Fruit fly (Drosophila melanogaster) whole organism, embryonic: ENCODE data around the gene CG18749.
A peak's percentile ranks its signal among the peaks of the same experiment; 100 is the strongest.

Experiments
- Atf-2 ChIP-seq: fragments of 200-800 bp; sonication (Bioruptor generic); optimal IDR thresholded peaks from 2 replicates; lab custom pipeline; 2016; ENCODE audit warnings: missing biosample characterization, missing genetic modification characterization
- CG10209 ChIP-seq: fragments of 200-800 bp; sonication (Bioruptor generic); optimal IDR thresholded peaks from 3 replicates; lab custom pipeline; 2017; ENCODE audit warnings: missing biosample characterization, mild to moderate bottlenecking, missing genetic modification characterization, missing genetic modification reagents
- CG1024 ChIP-seq: fragments of 200-800 bp; sonication (Bioruptor generic); IDR thresholded peaks from 2 replicates; pipeline ENCODE4 v1.3.6; 2022; ENCODE audit warnings: missing biosample characterization, missing genetic modification characterization
- CG11560 ChIP-seq: fragments of 200-800 bp; sonication (Bioruptor generic); IDR thresholded peaks from 3 replicates; pipeline ENCODE4 v1.3.6; 2022; ENCODE audit warnings: missing biosample characterization, missing genetic modification characterization
- CG1233 ChIP-seq: fragments of 200-800 bp; sonication (Bioruptor generic); optimal IDR thresholded peaks from 4 replicates; lab custom pipeline; 2018; ENCODE audit warnings: missing biosample characterization, mild to moderate bottlenecking, missing genetic modification characterization
- CG14710 ChIP-seq: fragments of 200-800 bp; sonication (Bioruptor generic); optimal IDR thresholded peaks from 3 replicates; lab custom pipeline; 2019; ENCODE audit warnings: missing biosample characterization, mild to moderate bottlenecking, missing genetic modification characterization, moderate library complexity
- CG1603 ChIP-seq: fragments of 200-800 bp; sonication (Bioruptor generic); optimal IDR thresholded peaks from 2 replicates; lab custom pipeline; 2019; ENCODE audit warnings: missing biosample characterization, mild to moderate bottlenecking, missing genetic modification characterization, moderate library complexity
- CG1647 ChIP-seq: fragments of 200-800 bp; sonication (Bioruptor generic); optimal IDR thresholded peaks from 3 replicates; lab custom pipeline; 2016; ENCODE audit warnings: missing biosample characterization, missing genetic modification characterization
- CG16815 ChIP-seq: fragments of 200-800 bp; sonication (Bioruptor generic); optimal IDR thresholded peaks from 3 replicates; lab custom pipeline; 2017; ENCODE audit warnings: missing biosample characterization, mild to moderate bottlenecking, missing genetic modification characterization
- CG17829 ChIP-seq: fragments of 200-800 bp; optimal IDR thresholded peaks from 2 replicates; lab custom pipeline; 2019; ENCODE audit warnings: missing biosample characterization, mild to moderate bottlenecking, missing genetic modification characterization, moderate library complexity
- CG30403 ChIP-seq: fragments of 200-800 bp; sonication (Bioruptor generic); optimal IDR thresholded peaks from 3 replicates; lab custom pipeline; 2016; ENCODE audit warnings: missing biosample characterization, missing genetic modification characterization
- CG3065 ChIP-seq: fragments of 200-800 bp; sonication (Bioruptor generic); optimal IDR thresholded peaks from 2 replicates; lab custom pipeline; 2016; ENCODE audit warnings: missing biosample characterization, missing genetic modification characterization
- CG33557 ChIP-seq: fragments of 200-800 bp; sonication (Bioruptor generic); optimal IDR thresholded peaks from 2 replicates; lab custom pipeline; 2019; ENCODE audit warnings: missing biosample characterization, mild to moderate bottlenecking, missing genetic modification characterization, moderate library complexity
- CG4282 ChIP-seq: fragments of 200-800 bp; sonication (Bioruptor generic); optimal IDR thresholded peaks from 2 replicates; lab custom pipeline; 2016; ENCODE audit warnings: missing biosample characterization, missing genetic modification characterization
- CG7963 ChIP-seq: fragments of 200-800 bp; sonication (Bioruptor generic); IDR thresholded peaks from 3 replicates; pipeline ENCODE4 v1.3.6; 2022; ENCODE audit warnings: missing biosample characterization, missing genetic modification characterization; ENCODE audit not compliant: partially characterized antibody
- CG8944 ChIP-seq: fragments of 200-800 bp; sonication (Bioruptor generic); optimal IDR thresholded peaks from 3 replicates; lab custom pipeline; 2016; ENCODE audit warnings: missing biosample characterization, missing genetic modification characterization
- Chrac-16 ChIP-seq: fragments of 200-800 bp; sonication (Bioruptor generic); optimal IDR thresholded peaks from 3 replicates; lab custom pipeline; 2016; ENCODE audit warnings: missing biosample characterization, missing genetic modification characterization
- Drgx ChIP-seq: fragments of 200-800 bp; sonication (Bioruptor generic); IDR thresholded peaks from 2 replicates; pipeline ENCODE4 v1.3.6; 2022; ENCODE audit warnings: missing biosample characterization, missing genetic modification characterization
- Fer1 ChIP-seq: fragments of 200-800 bp; sonication (Bioruptor generic); optimal IDR thresholded peaks from 2 replicates; lab custom pipeline; 2017; ENCODE audit warnings: missing biosample characterization, mild to moderate bottlenecking, missing genetic modification characterization
- HLHmδ ChIP-seq: fragments of 200-800 bp; sonication (Bioruptor generic); optimal IDR thresholded peaks from 2 replicates; lab custom pipeline; 2018; ENCODE audit warnings: missing biosample characterization, mild to moderate bottlenecking, missing genetic modification characterization, moderate library complexity
- Hsf ChIP-seq: fragments of 200-800 bp; sonication (Bioruptor generic); optimal IDR thresholded peaks from 3 replicates; lab custom pipeline; 2016; ENCODE audit warnings: missing biosample characterization, missing genetic modification characterization
- Max ChIP-seq: fragments of 200-800 bp; sonication (Bioruptor generic); optimal IDR thresholded peaks from 2 replicates; lab custom pipeline; 2016; ENCODE audit warnings: missing biosample characterization, mild to moderate bottlenecking, missing genetic modification characterization
- Med ChIP-seq: fragments of 200-800 bp; sonication (Bioruptor generic); peaks from one replicate; lab custom pipeline; 2016; ENCODE audit warnings: missing biosample characterization, missing genetic modification characterization, mild to moderate bottlenecking, inconsistent platforms, moderate library complexity
- Nf-YA ChIP-seq: fragments of 200-800 bp; sonication (Bioruptor generic); IDR thresholded peaks from 2 replicates; pipeline ENCODE4 v1.3.6; 2022; ENCODE audit warnings: missing biosample characterization, missing genetic modification characterization
- Xrp1 ChIP-seq: fragments of 200-800 bp; sonication (Bioruptor generic); IDR thresholded peaks from 2 replicates; pipeline ENCODE4 v1.3.6; 2022; ENCODE audit warnings: missing biosample characterization, missing genetic modification characterization
- ac ChIP-seq: fragments of 200-800 bp; sonication (Bioruptor generic); optimal IDR thresholded peaks from 3 replicates; lab custom pipeline; 2017; ENCODE audit warnings: missing biosample characterization, mild to moderate bottlenecking, missing genetic modification characterization
- ap ChIP-seq: fragments of 200-800 bp; sonication (Bioruptor generic); IDR thresholded peaks from 2 replicates; pipeline ENCODE4 v1.3.6; 2022; ENCODE audit warnings: missing biosample characterization, missing genetic modification characterization
- ara ChIP-seq: fragments of 200-800 bp; sonication (Bioruptor generic); IDR thresholded peaks from 2 replicates; pipeline ENCODE4 v1.3.6; 2022; ENCODE audit warnings: missing biosample characterization, missing genetic modification characterization
- bowl ChIP-seq: fragments of 200-800 bp; sonication (Bioruptor generic); IDR thresholded peaks from 2 replicates; pipeline ENCODE4 v1.3.6; 2022; ENCODE audit warnings: missing biosample characterization, missing genetic modification characterization
- chif ChIP-seq, 2 experiments: fragments of 200-800 bp; sonication (Bioruptor generic); optimal IDR thresholded peaks; 3 replicates each; lab custom pipeline; 2016; ENCODE audit warnings: missing biosample characterization in 2 of 2, missing genetic modification characterization in 2 of 2
- chm ChIP-seq: fragments of 200-800 bp; sonication (Bioruptor generic); IDR thresholded peaks from 2 replicates; pipeline ENCODE4 v1.3.6; 2022; ENCODE audit warnings: missing biosample characterization, missing genetic modification characterization
- corto ChIP-seq: fragments of 200-800 bp; sonication (Bioruptor generic); optimal IDR thresholded peaks from 2 replicates; lab custom pipeline; 2016; ENCODE audit warnings: missing biosample characterization, mild to moderate bottlenecking, missing genetic modification characterization, moderate library complexity
- fd102C ChIP-seq: fragments of 200-800 bp; sonication (Bioruptor generic); optimal IDR thresholded peaks from 2 replicates; lab custom pipeline; 2018; ENCODE audit warnings: missing biosample characterization, mild to moderate bottlenecking, missing genetic modification characterization, moderate library complexity
- fd96Cb ChIP-seq: fragments of 200-800 bp; sonication (Bioruptor generic); optimal IDR thresholded peaks from 2 replicates; lab custom pipeline; 2018; ENCODE audit warnings: missing biosample characterization, mild to moderate bottlenecking, missing genetic modification characterization, moderate library complexity
- lola ChIP-seq, 3 experiments: fragments of >200 bp in 2 of 3; fragments of 200-800 bp in 1 of 3; sonication (Bioruptor generic) in 1 of 3; optimal IDR thresholded peaks; 2 replicates each; lab custom pipeline; 2017 to 2019; ENCODE audit warnings: missing biosample characterization in 3 of 3, missing genetic modification characterization in 3 of 3, mild to moderate bottlenecking in 1 of 3, moderate library complexity in 1 of 3
- nau ChIP-seq: fragments of 200-800 bp; sonication (Bioruptor generic); optimal IDR thresholded peaks from 3 replicates; lab custom pipeline; 2017; ENCODE audit warnings: missing biosample characterization, mild to moderate bottlenecking, missing genetic modification characterization, missing genetic modification reagents
- nmo ChIP-seq: fragments of 200-800 bp; sonication (Bioruptor generic); optimal IDR thresholded peaks from 2 replicates; lab custom pipeline; 2018; ENCODE audit warnings: missing biosample characterization, mild to moderate bottlenecking, missing genetic modification characterization, moderate library complexity
- pnt ChIP-seq: fragments of 200-800 bp; sonication (Bioruptor generic); optimal IDR thresholded peaks from 3 replicates; lab custom pipeline; 2016; ENCODE audit warnings: missing biosample characterization, missing genetic modification characterization
- prd ChIP-seq, 3 experiments: fragments of >200 bp in 2 of 3; fragments of 200-800 bp in 1 of 3; sonication (Bioruptor generic) in 1 of 3; optimal IDR thresholded peaks in 2 of 3; IDR thresholded peaks in 1 of 3; 2 replicates in 2 of 3; 3 replicates in 1 of 3; pipeline versions ENCODE4 v1.3.6 to Lab custom; 2017 to 2022; ENCODE audit warnings: missing biosample characterization in 1 of 3, missing genetic modification characterization in 1 of 3
- pum ChIP-seq: fragments of 200-800 bp; sonication (Bioruptor generic); optimal IDR thresholded peaks from 2 replicates; lab custom pipeline; 2016; ENCODE audit warnings: missing biosample characterization, missing genetic modification characterization
- ro ChIP-seq: fragments of 200-800 bp; sonication (Bioruptor generic); IDR thresholded peaks from 2 replicates; pipeline ENCODE4 v1.3.6; 2022; ENCODE audit warnings: missing biosample characterization, missing genetic modification characterization
- sens ChIP-seq: fragments of 200-800 bp; sonication (Bioruptor generic); peaks from one replicate; lab custom pipeline; 2016; ENCODE audit warnings: missing biosample characterization, missing genetic modification characterization
- sens-2 ChIP-seq: fragments of 200-800 bp; sonication (Bioruptor generic); IDR thresholded peaks from 2 replicates; pipeline ENCODE4 v1.3.6; 2022; ENCODE audit warnings: missing biosample characterization, missing genetic modification characterization
- so ChIP-seq: fragments of 200-800 bp; sonication (Bioruptor generic); IDR thresholded peaks from 3 replicates; pipeline ENCODE4 v1.3.6; 2022; ENCODE audit warnings: missing biosample characterization, missing genetic modification characterization
- trem ChIP-seq: fragments of 200-800 bp; optimal IDR thresholded peaks from 3 replicates; lab custom pipeline; 2019; ENCODE audit warnings: missing biosample characterization, mild to moderate bottlenecking, missing genetic modification characterization, moderate library complexity
- unpg ChIP-seq: fragments of 200-800 bp; sonication (Bioruptor generic); optimal IDR thresholded peaks from 3 replicates; lab custom pipeline; 2018; ENCODE audit warnings: missing biosample characterization, mild to moderate bottlenecking, missing genetic modification characterization, moderate library complexity
- vvl ChIP-seq: fragments of 200-800 bp; sonication (Bioruptor generic); IDR thresholded peaks from 2 replicates; pipeline ENCODE4 v1.3.6; 2022; ENCODE audit warnings: missing biosample characterization, missing genetic modification characterization
- zen ChIP-seq: fragments of 200-800 bp; sonication (Bioruptor generic); optimal IDR thresholded peaks from 3 replicates; lab custom pipeline; 2018; ENCODE audit warnings: missing biosample characterization, mild to moderate bottlenecking, missing genetic modification characterization, moderate library complexity
- zf30C ChIP-seq: fragments of 200-800 bp; sonication (Bioruptor generic); optimal IDR thresholded peaks from 3 replicates; lab custom pipeline; 2018; ENCODE audit warnings: missing biosample characterization, mild to moderate bottlenecking, missing genetic modification characterization
- zfh1 ChIP-seq: fragments of 200-800 bp; sonication (Bioruptor generic); IDR thresholded peaks from 3 replicates; pipeline ENCODE4 v1.3.6; 2022; ENCODE audit warnings: missing biosample characterization, missing genetic modification characterization

CG18749 gene

dm6 chr3R:8197137-8197536 lies 46.7 kb upstream of the CG18749 start (continued):
- peak in 1 of 3 experiments; percentile 62 for TF ChIP-seq lola (GFP tag; optimal IDR thresholded peaks at IDR 0.05; lab: Kevin White, UChicago)
- no peak for TF ChIP-seq CG7963 (GFP tag; lab: Robert Waterston, UW)
- peak; percentile 42 for TF ChIP-seq CG14710
- no peak for TF ChIP-seq nau (GFP tag; lab: Kevin White, UChicago)
- TF ChIP-seq CG1024 (GFP tag; lab: Robert Waterston, UW): 0 out of 2 replicates have a peak, but pooled peaks have one; percentile 39
- TF ChIP-seq CG1603 (tag; lab: Kevin White, UChicago): peak; percentile 71
- peak; percentile 31 for TF ChIP-seq ac (GFP tag; lab: Kevin White, UChicago)
- TF ChIP-seq CG10209 (GFP tag; lab: Kevin White, UChicago): no peak
- TF ChIP-seq Nf-YA (GFP tag; lab: Robert Waterston, UW): no peak
- TF ChIP-seq CG30403 (GFP tag; lab: Kevin White, UChicago): peak; percentile 5
- TF ChIP-seq Chrac-16: peak; percentile 29
- peak; percentile 7 for TF ChIP-seq pum
- peak; percentile 64; the same call in 1 of the 2 replicates for TF ChIP-seq ara
- 0 out of 2 replicates have a peak, but pooled peaks have one; percentile 20 for TF ChIP-seq Drgx (GFP tag; lab: Robert Waterston, UW)
- TF ChIP-seq sens-2 (GFP tag; lab: Robert Waterston, UW): 0 out of 2 replicates have a peak, but pooled peaks have one; percentile 28
- TF ChIP-seq Hsf: peak; percentile 37
- TF ChIP-seq CG17829 (tag; lab: Kevin White, UChicago): no peak
- TF ChIP-seq ro: no peak
- peak; percentile 75 for TF ChIP-seq Med (GFP tag; lab: Kevin White, UChicago)
- peak; percentile 67 for TF ChIP-seq fd102C (GFP tag; lab: Kevin White, UChicago)
- no peak for TF ChIP-seq CG4282 (GFP tag; lab: Kevin White, UChicago)
- TF ChIP-seq nmo: peak; percentile 31
- TF ChIP-seq CG8944: no peak
- TF ChIP-seq corto (GFP tag; lab: Kevin White, UChicago): no peak
- no peak for TF ChIP-seq ap (GFP tag; lab: Robert Waterston, UW)
- TF ChIP-seq unpg (GFP tag; lab: Kevin White, UChicago): peak; percentile 9
- TF ChIP-seq fd96Cb (tag; lab: Kevin White, UChicago): peak; percentile 10
- TF ChIP-seq CG11560 (tag; lab: Robert Waterston, UW): no peak
- TF ChIP-seq CG1233 (GFP tag; lab: Kevin White, UChicago): peak; percentile 5
- TF ChIP-seq CG16815: peak; percentile 41
- TF ChIP-seq chif (GFP tag; optimal IDR thresholded peaks at IDR 0.05; lab: Kevin White, UChicago): peak; percentile 16 to 51
- no peak for TF ChIP-seq bowl
- TF ChIP-seq trem (tag; lab: Kevin White, UChicago): peak; percentile 37
- peak; percentile 54 for TF ChIP-seq zf30C (GFP tag; lab: Kevin White, UChicago)
- peak; percentile 88 for TF ChIP-seq sens (GFP tag; lab: Kevin White, UChicago)
- TF ChIP-seq Fer1 (GFP tag; lab: Kevin White, UChicago): no peak
- no peak for TF ChIP-seq HLHmδ (GFP tag; lab: Kevin White, UChicago)
- peak; percentile 64 for TF ChIP-seq zen (tag; lab: Kevin White, UChicago)
- TF ChIP-seq CG1647: no peak
- no peak for TF ChIP-seq so
- peak; percentile 21 for TF ChIP-seq Atf-2 (GFP tag; lab: Kevin White, UChicago)
- no peak for TF ChIP-seq CG3065 (GFP tag; lab: Kevin White, UChicago)
- no peak for TF ChIP-seq prd (optimal IDR thresholded peaks at IDR 0.05; lab: Kevin White, UChicago)
- TF ChIP-seq prd (GFP tag; IDR thresholded peaks at IDR 0.05; lab: Robert Waterston, UW): peak; percentile 68
- no peak for TF ChIP-seq Max
- peak; percentile 20 for TF ChIP-seq CG33557 (GFP tag; lab: Kevin White, UChicago)
- peak; percentile 82 for TF ChIP-seq zfh1 (GFP tag; lab: Robert Waterston, UW)
- TF ChIP-seq pnt (GFP tag; lab: Kevin White, UChicago): no peak
- TF ChIP-seq vvl (GFP tag; lab: Robert Waterston, UW): 0 out of 2 replicates have a peak, but pooled peaks have one; percentile 11
- no peak; the same call in 1 of the 2 replicates for TF ChIP-seq chm
- TF ChIP-seq Xrp1: 0 out of 2 replicates have a peak, but pooled peaks have one; percentile 12
